Fruit fly (Drosophila melanogaster) whole organism, embryonic: ENCODE results near the gene Ythdc1.

Experiments
- BEAF-32 ChIP-seq: fragments of 200-800 bp; sonication (Bioruptor generic); optimal IDR thresholded peaks from 3 replicates; lab custom pipeline; 2017; ENCODE audit warnings: missing biosample characterization, missing genetic modification characterization, mild to moderate bottlenecking, moderate library complexity, missing genetic modification reagents
- CG11247 ChIP-seq: fragments of 200-800 bp; sonication (Bioruptor generic); IDR thresholded peaks from 2 replicates; pipeline ENCODE4 v1.3.6; 2022; ENCODE audit warnings: missing biosample characterization, missing genetic modification characterization
- CG11695 ChIP-seq: fragments of 200-800 bp; sonication (Bioruptor generic); IDR thresholded peaks from 3 replicates; pipeline ENCODE4 v1.3.6; 2022; ENCODE audit warnings: missing biosample characterization, missing genetic modification characterization
- CG14441 ChIP-seq: fragments of 200-800 bp; sonication (Bioruptor generic); IDR thresholded peaks from 2 replicates; pipeline ENCODE4 v1.3.6; 2022; ENCODE audit warnings: missing biosample characterization, missing genetic modification characterization
- CG16863 ChIP-seq: fragments of 200-800 bp; sonication (Bioruptor generic); optimal IDR thresholded peaks from 3 replicates; lab custom pipeline; 2016; ENCODE audit warnings: missing biosample characterization, missing genetic modification characterization
- CG30431 ChIP-seq: fragments of 200-800 bp; sonication (Bioruptor generic); optimal IDR thresholded peaks from 2 replicates; lab custom pipeline; 2017; ENCODE audit warnings: missing biosample characterization, missing genetic modification characterization
- CG31441 ChIP-seq: fragments of 200-800 bp; sonication (Bioruptor generic); IDR thresholded peaks from 2 replicates; pipeline ENCODE4 v1.3.6; 2022; ENCODE audit warnings: missing biosample characterization, missing genetic modification characterization
- CG34376 ChIP-seq: fragments of 200-800 bp; sonication (Bioruptor generic); optimal IDR thresholded peaks from 2 replicates; lab custom pipeline; 2018; ENCODE audit warnings: missing biosample characterization, mild to moderate bottlenecking, missing genetic modification characterization
- CG3847 ChIP-seq: fragments of 200-800 bp; sonication (Bioruptor generic); IDR thresholded peaks from 2 replicates; pipeline ENCODE4 v1.3.6; 2022; ENCODE audit warnings: missing biosample characterization, missing genetic modification characterization
- CG3995 ChIP-seq: fragments of 200-800 bp; sonication (Bioruptor generic); optimal IDR thresholded peaks from 3 replicates; lab custom pipeline; 2016; ENCODE audit warnings: missing biosample characterization, missing genetic modification characterization
- CG42726 ChIP-seq: fragments of 200-800 bp; sonication (Bioruptor generic); IDR thresholded peaks from 2 replicates; pipeline ENCODE4 v1.3.6; 2022; ENCODE audit warnings: missing biosample characterization, missing genetic modification characterization; ENCODE audit not compliant: partially characterized antibody
- CG4360 ChIP-seq: fragments of 200-800 bp; sonication (Bioruptor generic); IDR thresholded peaks from 2 replicates; pipeline ENCODE4 v1.3.6; 2022; ENCODE audit warnings: missing biosample characterization, missing genetic modification characterization
- CG7271 ChIP-seq: fragments of 200-800 bp; sonication (Bioruptor generic); optimal IDR thresholded peaks from 2 replicates; lab custom pipeline; 2018; ENCODE audit warnings: missing biosample characterization, mild to moderate bottlenecking, missing genetic modification characterization, moderate library complexity
- CG9727 ChIP-seq: fragments of 200-800 bp; sonication (Bioruptor generic); optimal IDR thresholded peaks from 3 replicates; lab custom pipeline; 2017; ENCODE audit warnings: missing biosample characterization, mild to moderate bottlenecking, missing genetic modification characterization
- CTCF ChIP-seq: fragments of 200-800 bp; sonication (Bioruptor generic); optimal IDR thresholded peaks from 2 replicates; lab custom pipeline; 2017; ENCODE audit warnings: missing biosample characterization, mild to moderate bottlenecking, missing genetic modification characterization, moderate library complexity
- Dip3 ChIP-seq: fragments of 200-800 bp; sonication (Bioruptor generic); optimal IDR thresholded peaks from 3 replicates; lab custom pipeline; 2016; ENCODE audit warnings: missing biosample characterization, missing genetic modification characterization
- Ets65A ChIP-seq: fragments of 200-800 bp; sonication (Bioruptor generic); peaks from one replicate; lab custom pipeline; 2016; ENCODE audit warnings: missing biosample characterization, missing genetic modification characterization
- Fer1 ChIP-seq: fragments of 200-800 bp; sonication (Bioruptor generic); optimal IDR thresholded peaks from 2 replicates; lab custom pipeline; 2017; ENCODE audit warnings: missing biosample characterization, mild to moderate bottlenecking, missing genetic modification characterization
- HLH4C ChIP-seq: fragments of 200-800 bp; sonication (Bioruptor generic); IDR thresholded peaks from 3 replicates; pipeline ENCODE4 v1.3.6; 2022; ENCODE audit warnings: missing biosample characterization, missing genetic modification characterization; ENCODE audit not compliant: partially characterized antibody
- Mad ChIP-seq: fragments of 200-800 bp; sonication (Bioruptor generic); optimal IDR thresholded peaks from 2 replicates; lab custom pipeline; 2016; ENCODE audit warnings: missing biosample characterization, missing genetic modification characterization
- Med ChIP-seq: fragments of 200-800 bp; sonication (Bioruptor generic); peaks from one replicate; lab custom pipeline; 2016; ENCODE audit warnings: missing biosample characterization, missing genetic modification characterization, mild to moderate bottlenecking, inconsistent platforms, moderate library complexity
- ab ChIP-seq: fragments of 200-800 bp; sonication (Bioruptor generic); optimal IDR thresholded peaks from 2 replicates; lab custom pipeline; 2016; ENCODE audit warnings: missing biosample characterization, missing genetic modification characterization
- ash1 ChIP-seq: fragments of 200-800 bp; sonication (Bioruptor generic); optimal IDR thresholded peaks from 2 replicates; lab custom pipeline; 2018; ENCODE audit warnings: missing biosample characterization, mild to moderate bottlenecking, missing genetic modification characterization
- ato ChIP-seq: fragments of 200-800 bp; sonication (Bioruptor generic); IDR thresholded peaks from 2 replicates; pipeline ENCODE4 v1.3.6; 2022; ENCODE audit warnings: missing biosample characterization, missing genetic modification characterization; ENCODE audit not compliant: partially characterized antibody
- bbx ChIP-seq: fragments of 200-800 bp; sonication (Bioruptor generic); IDR thresholded peaks from 2 replicates; pipeline ENCODE4 v1.3.6; 2022; ENCODE audit warnings: missing biosample characterization, missing genetic modification characterization; ENCODE audit not compliant: partially characterized antibody
- cad ChIP-seq: fragments of >200 bp; optimal IDR thresholded peaks from 2 replicates; lab custom pipeline; 2017; ENCODE audit warnings: missing biosample characterization, missing genetic modification characterization
- cg ChIP-seq: fragments of 200-800 bp; sonication (Bioruptor generic); optimal IDR thresholded peaks from 3 replicates; lab custom pipeline; 2019; ENCODE audit warnings: missing biosample characterization, mild to moderate bottlenecking, missing genetic modification characterization, moderate library complexity
- chm ChIP-seq: fragments of 200-800 bp; sonication (Bioruptor generic); IDR thresholded peaks from 2 replicates; pipeline ENCODE4 v1.3.6; 2022; ENCODE audit warnings: missing biosample characterization, missing genetic modification characterization
- dmrt11E ChIP-seq: fragments of 200-800 bp; sonication (Bioruptor generic); optimal IDR thresholded peaks from 3 replicates; lab custom pipeline; 2018; ENCODE audit warnings: missing biosample characterization, mild to moderate bottlenecking, missing genetic modification characterization, moderate library complexity
- fu2 ChIP-seq: fragments of 200-800 bp; sonication (Bioruptor generic); optimal IDR thresholded peaks from 2 replicates; lab custom pipeline; 2016; ENCODE audit warnings: missing biosample characterization, missing genetic modification characterization
- gce ChIP-seq: fragments of 200-800 bp; sonication (Bioruptor generic); IDR thresholded peaks from 3 replicates; pipeline ENCODE4 v1.3.6; 2022; ENCODE audit warnings: missing biosample characterization, missing genetic modification characterization
- grn ChIP-seq: fragments of 200-800 bp; sonication (Bioruptor generic); optimal IDR thresholded peaks from 3 replicates; lab custom pipeline; 2017; ENCODE audit warnings: missing biosample characterization, missing genetic modification characterization
- insv ChIP-seq, 2 experiments: fragments of 200-800 bp; sonication (Bioruptor generic); optimal IDR thresholded peaks; 3 replicates each; lab custom pipeline; 2016 to 2018; ENCODE audit warnings: missing biosample characterization in 2 of 2, missing genetic modification characterization in 2 of 2
- kni ChIP-seq: fragments of 200-800 bp; sonication (Bioruptor generic); optimal IDR thresholded peaks from 3 replicates; lab custom pipeline; 2017; ENCODE audit warnings: mild to moderate bottlenecking, missing biosample characterization, missing genetic modification reagents, missing genetic modification characterization
- lab ChIP-seq: fragments of 200-800 bp; sonication (Bioruptor generic); optimal IDR thresholded peaks from 3 replicates; lab custom pipeline; 2017; ENCODE audit warnings: missing biosample characterization, missing genetic modification characterization, mild to moderate bottlenecking, moderate library complexity, missing genetic modification reagents
- nerfin-1 ChIP-seq: fragments of 200-800 bp; sonication (Bioruptor generic); optimal IDR thresholded peaks from 3 replicates; lab custom pipeline; 2019; ENCODE audit warnings: missing biosample characterization, mild to moderate bottlenecking, missing genetic modification characterization, moderate library complexity
- nom ChIP-seq: fragments of 200-800 bp; sonication (Bioruptor generic); optimal IDR thresholded peaks from 2 replicates; lab custom pipeline; 2017; ENCODE audit warnings: missing biosample characterization, missing genetic modification characterization, mild to moderate bottlenecking, moderate library complexity, missing genetic modification reagents
- oc ChIP-seq: fragments of 200-800 bp; sonication (Bioruptor generic); optimal IDR thresholded peaks from 2 replicates; lab custom pipeline; 2018; ENCODE audit warnings: missing biosample characterization, mild to moderate bottlenecking, missing genetic modification characterization, moderate library complexity
- pita ChIP-seq: fragments of 200-800 bp; sonication (Bioruptor generic); optimal IDR thresholded peaks from 2 replicates; lab custom pipeline; 2017; ENCODE audit warnings: missing biosample characterization, mild to moderate bottlenecking, missing genetic modification characterization
- psq ChIP-seq: fragments of 200-800 bp; sonication (Bioruptor generic); optimal IDR thresholded peaks from 2 replicates; lab custom pipeline; 2017; ENCODE audit warnings: missing biosample characterization, missing genetic modification characterization
- sd ChIP-seq: fragments of 200-800 bp; sonication (Bioruptor generic); optimal IDR thresholded peaks from 3 replicates; lab custom pipeline; 2018; ENCODE audit warnings: missing biosample characterization, mild to moderate bottlenecking, missing genetic modification characterization, moderate library complexity
- sens-2 ChIP-seq: fragments of 200-800 bp; sonication (Bioruptor generic); IDR thresholded peaks from 2 replicates; pipeline ENCODE4 v1.3.6; 2022; ENCODE audit warnings: missing biosample characterization, missing genetic modification characterization
- sr ChIP-seq: fragments of 200-800 bp; sonication (Bioruptor generic); IDR thresholded peaks from 3 replicates; pipeline ENCODE4 v1.3.6; 2022; ENCODE audit warnings: missing biosample characterization, missing genetic modification characterization
- unc-4 ChIP-seq: fragments of 200-800 bp; sonication (Bioruptor generic); IDR thresholded peaks from 2 replicates; pipeline ENCODE4 v1.3.6; 2022; ENCODE audit warnings: missing biosample characterization, missing genetic modification characterization; ENCODE audit not compliant: partially characterized antibody

Ythdc1 gene

dm6 chr3L:3338028-3338855, 35.7 kb downstream of the Ythdc1 start (continued):
- 0 out of 2 replicates have a peak, but pooled peaks have one; percentile 19 for TF ChIP-seq CG42726 (GFP tag; lab: Robert Waterston, UW)
- peak; percentile 29 for TF ChIP-seq kni
- TF ChIP-seq ab (GFP tag; lab: Kevin White, UChicago): no peak
- TF ChIP-seq CG31441: no peak
- TF ChIP-seq bbx: no peak
- no peak for TF ChIP-seq CG3995 (GFP tag; lab: Kevin White, UChicago)
- TF ChIP-seq CG4360 (GFP tag; lab: Robert Waterston, UW): peak; percentile 19; the same call in 1 of the 2 replicates
- TF ChIP-seq Dip3 (GFP tag; lab: Kevin White, UChicago): no peak
- 0 out of 2 replicates have a peak, but pooled peaks have one; percentile 25 for TF ChIP-seq ato (GFP tag; lab: Robert Waterston, UW)
- TF ChIP-seq fu2: no peak
- TF ChIP-seq CG16863: no peak
- TF ChIP-seq chm (GFP tag; lab: Robert Waterston, UW): peak; percentile 38; the same call in 1 of the 2 replicates
- TF ChIP-seq oc (tag; lab: Kevin White, UChicago): peak; percentile 75
- no peak for TF ChIP-seq CG3847 (GFP tag; lab: Robert Waterston, UW)

dm6 chr3L:3337345-3337928, 36.5 kb downstream of the Ythdc1 start:
- TF ChIP-seq chm (GFP tag; lab: Robert Waterston, UW) (0 out of 2 replicates have a peak, but pooled peaks have one; percentile 50), cad (GFP tag; lab: Kevin White, UChicago) (peak; percentile 4), cg (GFP tag; lab: Kevin White, UChicago) (peak; percentile 54), Med (GFP tag; lab: Kevin White, UChicago) (peak; percentile 9), Ets65A (GFP tag; lab: Kevin White, UChicago) (peak; percentile 69), psq (GFP tag; lab: Kevin White, UChicago) (peak; percentile 88), sens-2 (GFP tag; lab: Robert Waterston, UW) (no peak), HLH4C (no peak)

- TF ChIP-seq CG14441 (GFP tag; lab: Robert Waterston, UW) (0 out of 2 replicates have a peak, but pooled peaks have one; percentile 23), dmrt11E (tag; lab: Kevin White, UChicago) (no peak), CTCF (GFP tag; lab: Kevin White, UChicago) (no peak), pita (GFP tag; lab: Kevin White, UChicago) (no peak), BEAF-32 (peak; percentile 64), CG30431 (no peak), ash1 (no peak), sens-2 (GFP tag; lab: Robert Waterston, UW) (no peak), CG9727 (GFP tag; lab: Kevin White, UChicago) (peak; percentile 21), gce (GFP tag; lab: Robert Waterston, UW) (peak; percentile 37; the same call in 1 of the 3 replicates), sd (tag; lab: Kevin White, UChicago) (peak; percentile 96), Fer1 (GFP tag; lab: Kevin White, UChicago) (peak; percentile 32), Mad (GFP tag; lab: Kevin White, UChicago) (peak; percentile 3), nom (peak; percentile 78), lab (GFP tag; lab: Kevin White, UChicago) (no peak), CG34376 (GFP tag; lab: Kevin White, UChicago) (peak; percentile 62), insv (GFP tag; optimal IDR thresholded peaks at IDR 0.05; lab: Kevin White, UChicago) (peak in 1 of 2 experiments; percentile 89), nerfin-1 (peak; percentile 53), CG11695 (GFP tag; lab: Robert Waterston, UW) (0 out of 3 replicates have a peak, but pooled peaks have one; percentile 42), grn (peak; percentile 16), CG3847 (GFP tag; lab: Robert Waterston, UW) (peak; percentile 40), CG7271 (tag; lab: Kevin White, UChicago) (no peak), sr (GFP tag; lab: Robert Waterston, UW) (no peak; the same call in 2 of the 3 replicates), unc-4 (GFP tag; lab: Robert Waterston, UW) (peak; percentile 50), CG11247 (GFP tag; lab: Robert Waterston, UW) (no peak)
Observed at dm6 chr3L:3336368-3337164, 37.4 kb downstream of the Ythdc1 start, which contains the start of the genes Drsl6 and kst. Gene Drsl6, minus strand, starts transcription at chr3L:3336418. Gene kst, plus strand, starts transcription at chr3L:3336860.
